Worm (Caenorhabditis elegans): ENCODE results near the gene Y53F4B.20.

Gene Y53F4B.20

ce11 chrII:15130512-15130911 is 46.2 kb downstream of the Y53F4B.20 start, which contains the start of gene Y53F4B.62:
Gene Y53F4B.62, minus strand, starts transcription at chrII:15130612.
- no peak for TF ChIP-seq unc-62 (GFP tag; optimal IDR thresholded peaks at IDR 0.05)

ce11 chrII:15134332-15134731 is 50.1 kb downstream of the Y53F4B.20 start, which contains the start of gene Y53F4B.24:
Gene Y53F4B.24, minus strand, starts transcription at chrII:15134432.
- no peak for TF ChIP-seq unc-62 (GFP tag; optimal IDR thresholded peaks at IDR 0.05)

- TF ChIP-seq unc-62 (GFP tag; optimal IDR thresholded peaks at IDR 0.05) = no peak
Observed at ce11 chrII:15135886-15136285, 51.6 kb downstream of the Y53F4B.20 start, which contains the start of gene Y53F4B.25. Gene Y53F4B.25, plus strand, starts transcription at chrII:15136186.

Measured in whole organism, dauer.